Fruit fly (Drosophila melanogaster) whole organism, embryonic: ENCODE results near the gene lectin-33A.
A peak's percentile ranks its signal among the peaks of the same experiment; 100 is the strongest.

Experiments
- Asciz ChIP-seq: fragments of 200-800 bp; sonication (Bioruptor generic); optimal IDR thresholded peaks from 2 replicates; lab custom pipeline; 2017; ENCODE audit warnings: missing biosample characterization, mild to moderate bottlenecking, missing genetic modification characterization, missing genetic modification reagents
- Atf-2 ChIP-seq: fragments of 200-800 bp; sonication (Bioruptor generic); optimal IDR thresholded peaks from 2 replicates; lab custom pipeline; 2016; ENCODE audit warnings: missing biosample characterization, missing genetic modification characterization
- B-H1 ChIP-seq: fragments of 200-800 bp; sonication (Bioruptor generic); IDR thresholded peaks from 3 replicates; pipeline ENCODE4 v1.3.6; 2022; ENCODE audit warnings: missing biosample characterization, missing genetic modification characterization
- CG10959 ChIP-seq: fragments of 200-800 bp; sonication (Bioruptor generic); IDR thresholded peaks from 2 replicates; pipeline ENCODE4 v1.3.6; 2022; ENCODE audit warnings: missing biosample characterization, missing genetic modification characterization
- CG11398 ChIP-seq: fragments of 200-800 bp; sonication (Bioruptor generic); optimal IDR thresholded peaks from 2 replicates; lab custom pipeline; 2016; ENCODE audit warnings: missing biosample characterization, missing genetic modification characterization
- CG12744 ChIP-seq: fragments of 200-800 bp; sonication (Bioruptor generic); optimal IDR thresholded peaks from 2 replicates; lab custom pipeline; 2016; ENCODE audit warnings: missing biosample characterization, missing genetic modification characterization
- CG14710 ChIP-seq: fragments of 200-800 bp; sonication (Bioruptor generic); optimal IDR thresholded peaks from 3 replicates; lab custom pipeline; 2019; ENCODE audit warnings: missing biosample characterization, mild to moderate bottlenecking, missing genetic modification characterization, moderate library complexity
- CG15011 ChIP-seq: fragments of 200-800 bp; sonication (Bioruptor generic); optimal IDR thresholded peaks from 3 replicates; lab custom pipeline; 2018; ENCODE audit warnings: missing biosample characterization, mild to moderate bottlenecking, missing genetic modification characterization
- CG1647 ChIP-seq: fragments of 200-800 bp; sonication (Bioruptor generic); optimal IDR thresholded peaks from 3 replicates; lab custom pipeline; 2016; ENCODE audit warnings: missing biosample characterization, missing genetic modification characterization
- CG17385 ChIP-seq: fragments of 200-800 bp; sonication (Bioruptor generic); optimal IDR thresholded peaks from 3 replicates; lab custom pipeline; 2018; ENCODE audit warnings: missing biosample characterization, mild to moderate bottlenecking, missing genetic modification characterization
- CG17612 ChIP-seq: fragments of 200-800 bp; sonication (Bioruptor generic); IDR thresholded peaks from 2 replicates; pipeline ENCODE4 v1.3.6; 2022; ENCODE audit warnings: missing biosample characterization, missing genetic modification characterization
- CG18599 ChIP-seq: fragments of 200-800 bp; sonication (Bioruptor generic); optimal IDR thresholded peaks from 3 replicates; lab custom pipeline; 2017; ENCODE audit warnings: missing biosample characterization, missing genetic modification characterization, mild to moderate bottlenecking, moderate library complexity, missing genetic modification reagents
- CG18764 ChIP-seq: fragments of 200-800 bp; sonication (Bioruptor generic); optimal IDR thresholded peaks from 3 replicates; lab custom pipeline; 2016; ENCODE audit warnings: missing biosample characterization, missing genetic modification characterization
- CG31224 ChIP-seq: fragments of 200-800 bp; sonication (Bioruptor generic); IDR thresholded peaks from 2 replicates; pipeline ENCODE4 v1.3.6; 2022; ENCODE audit warnings: missing biosample characterization, missing genetic modification characterization
- CG32772 ChIP-seq: fragments of 200-800 bp; sonication (Bioruptor generic); IDR thresholded peaks from 2 replicates; pipeline ENCODE4 v1.3.6; 2022; ENCODE audit warnings: missing biosample characterization, missing genetic modification characterization
- CG34224 ChIP-seq: fragments of 200-800 bp; sonication (Bioruptor generic); IDR thresholded peaks from 3 replicates; pipeline ENCODE4 v1.3.6; 2022; ENCODE audit warnings: missing biosample characterization, missing genetic modification characterization; ENCODE audit not compliant: partially characterized antibody
- CG3847 ChIP-seq: fragments of 200-800 bp; sonication (Bioruptor generic); IDR thresholded peaks from 2 replicates; pipeline ENCODE4 v1.3.6; 2022; ENCODE audit warnings: missing biosample characterization, missing genetic modification characterization
- Chrac-16 ChIP-seq: fragments of 200-800 bp; sonication (Bioruptor generic); optimal IDR thresholded peaks from 3 replicates; lab custom pipeline; 2016; ENCODE audit warnings: missing biosample characterization, missing genetic modification characterization
- CkIIα-i1 ChIP-seq: fragments of 200-800 bp; sonication (Bioruptor generic); IDR thresholded peaks from 2 replicates; pipeline ENCODE4 v1.3.6; 2022; ENCODE audit warnings: missing biosample characterization, missing genetic modification characterization
- CoRest ChIP-seq: fragments of 200-800 bp; sonication (Bioruptor generic); optimal IDR thresholded peaks from 3 replicates; lab custom pipeline; 2018; ENCODE audit warnings: missing biosample characterization, mild to moderate bottlenecking, missing genetic modification characterization, moderate library complexity
- Dbx ChIP-seq: fragments of 200-800 bp; sonication (Bioruptor generic); IDR thresholded peaks from 3 replicates; pipeline ENCODE4 v1.3.6; 2022; ENCODE audit warnings: missing biosample characterization, missing genetic modification characterization
- Dip2 ChIP-seq: fragments of 200-800 bp; sonication (Bioruptor generic); IDR thresholded peaks from 2 replicates; pipeline ENCODE4 v1.3.6; 2022; ENCODE audit warnings: missing biosample characterization, missing genetic modification characterization
- Hand ChIP-seq: fragments of 200-800 bp; sonication (Bioruptor generic); optimal IDR thresholded peaks from 2 replicates; lab custom pipeline; 2017; ENCODE audit warnings: mild to moderate bottlenecking, missing biosample characterization, missing genetic modification reagents, missing genetic modification characterization
- MESR4 ChIP-seq: fragments of 200-800 bp; sonication (Bioruptor generic); optimal IDR thresholded peaks from 2 replicates; lab custom pipeline; 2018; ENCODE audit warnings: missing biosample characterization, mild to moderate bottlenecking, missing genetic modification characterization, moderate library complexity
- Ravus ChIP-seq: fragments of 200-800 bp; sonication (Bioruptor generic); IDR thresholded peaks from 2 replicates; pipeline ENCODE4 v1.3.6; 2022; ENCODE audit warnings: missing biosample characterization, missing genetic modification characterization
- Rfx ChIP-seq: fragments of 200-800 bp; sonication (Bioruptor generic); IDR thresholded peaks from 2 replicates; pipeline ENCODE4 v1.3.6; 2022; ENCODE audit warnings: missing biosample characterization, missing genetic modification characterization
- Stat92E ChIP-seq, 3 experiments: fragments of >200 bp in 2 of 3; fragments of 200-800 bp in 1 of 3; sonication (Bioruptor generic) in 1 of 3; optimal IDR thresholded peaks; 2 replicates each; lab custom pipeline; 2017 to 2019; ENCODE audit warnings: missing biosample characterization in 3 of 3, missing genetic modification characterization in 3 of 3, mild to moderate bottlenecking in 1 of 3, moderate library complexity in 1 of 3
- Taf1 ChIP-seq: fragments of 200-800 bp; sonication (Bioruptor generic); IDR thresholded peaks from 2 replicates; pipeline ENCODE4 v1.3.6; 2022; ENCODE audit warnings: missing biosample characterization, missing genetic modification characterization
- Tbp ChIP-seq: fragments of >200 bp; optimal IDR thresholded peaks from 2 replicates; lab custom pipeline; 2018; ENCODE audit warnings: missing biosample characterization, missing genetic modification characterization
- Trl ChIP-seq, 3 experiments: fragments of >200 bp in 2 of 3; fragments of 200-800 bp in 1 of 3; sonication (Bioruptor generic) in 1 of 3; optimal IDR thresholded peaks; 2 replicates in 1 of 3; 3 replicates in 2 of 3; lab custom pipeline; 2016 to 2017; ENCODE audit warnings: missing biosample characterization in 1 of 3, missing genetic modification characterization in 1 of 3
- YL-1 ChIP-seq: fragments of 200-800 bp; sonication (Bioruptor generic); optimal IDR thresholded peaks from 3 replicates; lab custom pipeline; 2017; ENCODE audit warnings: missing biosample characterization, mild to moderate bottlenecking, missing genetic modification characterization
- aop ChIP-seq: fragments of 200-800 bp; sonication (Bioruptor generic); IDR thresholded peaks from 2 replicates; pipeline ENCODE4 v1.3.6; 2022; ENCODE audit warnings: missing biosample characterization, missing genetic modification characterization
- bowl ChIP-seq: fragments of 200-800 bp; sonication (Bioruptor generic); IDR thresholded peaks from 2 replicates; pipeline ENCODE4 v1.3.6; 2022; ENCODE audit warnings: missing biosample characterization, missing genetic modification characterization
- bsh ChIP-seq, 2 experiments: fragments of 200-800 bp; sonication (Bioruptor generic); optimal IDR thresholded peaks; 2 replicates each; lab custom pipeline; 2017 to 2018; ENCODE audit warnings: mild to moderate bottlenecking in 2 of 2, missing biosample characterization in 2 of 2, missing genetic modification characterization in 2 of 2, moderate library complexity in 1 of 2
- fd96Cb ChIP-seq: fragments of 200-800 bp; sonication (Bioruptor generic); optimal IDR thresholded peaks from 2 replicates; lab custom pipeline; 2018; ENCODE audit warnings: missing biosample characterization, mild to moderate bottlenecking, missing genetic modification characterization, moderate library complexity
- gem ChIP-seq: fragments of 200-800 bp; sonication (Bioruptor generic); optimal IDR thresholded peaks from 2 replicates; lab custom pipeline; 2019; ENCODE audit warnings: missing biosample characterization, mild to moderate bottlenecking, missing genetic modification characterization, moderate library complexity
- hb ChIP-seq: fragments of 200-800 bp; sonication (Bioruptor generic); IDR thresholded peaks from 3 replicates; pipeline ENCODE4 v1.3.6; 2022; ENCODE audit warnings: missing biosample characterization, missing genetic modification characterization; ENCODE audit not compliant: partially characterized antibody
- insv ChIP-seq, 2 experiments: fragments of 200-800 bp; sonication (Bioruptor generic); optimal IDR thresholded peaks; 3 replicates each; lab custom pipeline; 2016 to 2018; ENCODE audit warnings: missing biosample characterization in 2 of 2, missing genetic modification characterization in 2 of 2
- kah ChIP-seq: fragments of 200-800 bp; sonication (Bioruptor generic); optimal IDR thresholded peaks from 2 replicates; lab custom pipeline; 2018; ENCODE audit warnings: missing biosample characterization, mild to moderate bottlenecking, missing genetic modification characterization
- kay ChIP-seq: fragments of 200-800 bp; sonication (Bioruptor generic); optimal IDR thresholded peaks from 2 replicates; lab custom pipeline; 2016; ENCODE audit warnings: missing biosample characterization, missing genetic modification characterization
- lmd ChIP-seq: fragments of 200-800 bp; sonication (Bioruptor generic); IDR thresholded peaks from 2 replicates; pipeline ENCODE4 v1.3.6; 2022; ENCODE audit warnings: missing biosample characterization, missing genetic modification characterization
- ranshi ChIP-seq: fragments of 200-800 bp; sonication (Bioruptor generic); IDR thresholded peaks from 2 replicates; pipeline ENCODE4 v1.3.6; 2022; ENCODE audit warnings: missing biosample characterization, missing genetic modification characterization
- seq ChIP-seq: fragments of 200-800 bp; sonication (Bioruptor generic); IDR thresholded peaks from 2 replicates; pipeline ENCODE4 v1.3.6; 2022; ENCODE audit warnings: missing biosample characterization, missing genetic modification characterization
- sob ChIP-seq: fragments of 200-800 bp; sonication (Bioruptor generic); IDR thresholded peaks from 2 replicates; pipeline ENCODE4 v1.3.6; 2022; ENCODE audit warnings: missing biosample characterization, missing genetic modification characterization
- sqz ChIP-seq: fragments of 200-800 bp; sonication (Bioruptor generic); optimal IDR thresholded peaks from 3 replicates; lab custom pipeline; 2018; ENCODE audit warnings: missing biosample characterization, mild to moderate bottlenecking, missing genetic modification characterization
- sr ChIP-seq: fragments of 200-800 bp; sonication (Bioruptor generic); IDR thresholded peaks from 3 replicates; pipeline ENCODE4 v1.3.6; 2022; ENCODE audit warnings: missing biosample characterization, missing genetic modification characterization
- stwl ChIP-seq: fragments of 200-800 bp; sonication (Bioruptor generic); optimal IDR thresholded peaks from 3 replicates; lab custom pipeline; 2018; ENCODE audit warnings: missing biosample characterization, mild to moderate bottlenecking, missing genetic modification characterization, moderate library complexity
- sug ChIP-seq: fragments of 200-800 bp; optimal IDR thresholded peaks from 2 replicates; lab custom pipeline; 2019; ENCODE audit warnings: missing biosample characterization, mild to moderate bottlenecking, missing genetic modification characterization, moderate library complexity
- tgo ChIP-seq: fragments of 200-800 bp; sonication (Bioruptor generic); IDR thresholded peaks from 3 replicates; pipeline ENCODE4 v1.3.6; 2022; ENCODE audit warnings: missing biosample characterization, missing genetic modification characterization
- trem ChIP-seq: fragments of 200-800 bp; optimal IDR thresholded peaks from 3 replicates; lab custom pipeline; 2019; ENCODE audit warnings: missing biosample characterization, mild to moderate bottlenecking, missing genetic modification characterization, moderate library complexity

Gene lectin-33A

dm6 chr2L:10976864-10977586, 24.8 kb upstream of the lectin-33A start (continued):
- TF ChIP-seq CG32772 (no peak), bsh (GFP tag; optimal IDR thresholded peaks at IDR 0.05; lab: Kevin White, UChicago) (no peak), Ravus (GFP tag; lab: Robert Waterston, UW) (no peak), Stat92E (GFP tag; optimal IDR thresholded peaks at IDR 0.05; lab: Kevin White, UChicago) (no peak), Chrac-16 (GFP tag; lab: Kevin White, UChicago) (no peak), seq (no peak), Trl (optimal IDR thresholded peaks at IDR 0.05; lab: Kevin White, UChicago) (no peak), Trl (GFP tag; optimal IDR thresholded peaks at IDR 0.05; lab: Kevin White, UChicago) (no peak), CG17385 (GFP tag; lab: Kevin White, UChicago) (no peak), gem (tag; lab: Kevin White, UChicago) (no peak), Rfx (GFP tag; lab: Robert Waterston, UW) (no peak), CG11398 (no peak), fd96Cb (no peak), stwl (tag; lab: Kevin White, UChicago) (no peak), YL-1 (GFP tag; lab: Kevin White, UChicago) (peak; percentile 93), CG31224 (no peak), kay (no peak), sug (tag; lab: Kevin White, UChicago) (peak; percentile 27), hb (no peak), CkIIα-i1 (no peak), bowl (GFP tag; lab: Robert Waterston, UW) (no peak), Dbx (GFP tag; lab: Robert Waterston, UW) (no peak; the same call in 2 of the 3 replicates), sqz (GFP tag; lab: Kevin White, UChicago) (no peak), CG18599 (no peak), sr (GFP tag; lab: Robert Waterston, UW) (peak; percentile 91), lmd (GFP tag; lab: Robert Waterston, UW) (no peak), CG3847 (GFP tag; lab: Robert Waterston, UW) (no peak), CG14710 (tag; lab: Kevin White, UChicago) (no peak), CG34224 (0 out of 3 replicates have a peak, but pooled peaks have one; percentile 10), tgo (no peak), CG10959 (GFP tag; lab: Robert Waterston, UW) (no peak), aop (no peak), Asciz (GFP tag; lab: Kevin White, UChicago) (no peak), ranshi (GFP tag; lab: Robert Waterston, UW) (no peak), CG12744 (GFP tag; lab: Kevin White, UChicago) (no peak), trem (tag; lab: Kevin White, UChicago) (no peak), kah (GFP tag; lab: Kevin White, UChicago) (no peak), Dip2 (GFP tag; lab: Robert Waterston, UW) (no peak), CoRest (tag; lab: Kevin White, UChicago) (no peak), MESR4 (GFP tag; lab: Kevin White, UChicago) (peak; percentile 92), Tbp (GFP tag; lab: Kevin White, UChicago) (no peak), sob (GFP tag; lab: Robert Waterston, UW) (no peak), CG18764 (GFP tag; lab: Kevin White, UChicago) (no peak), Hand (GFP tag; lab: Kevin White, UChicago) (no peak), CG17612 (no peak), insv (GFP tag; optimal IDR thresholded peaks at IDR 0.05; lab: Kevin White, UChicago) (no peak), CG15011 (GFP tag; lab: Kevin White, UChicago) (no peak), B-H1 (no peak), Atf-2 (GFP tag; lab: Kevin White, UChicago) (no peak), CG1647 (GFP tag; lab: Kevin White, UChicago) (no peak), Taf1 (no peak)
